Worm (Caenorhabditis elegans) whole organism, mixed stage, embryonic: ENCODE results near the gene exos-8.

ENCODE experiments used
- M03D4.4 ChIP-seq: sonication (generic microtip); optimal IDR thresholded peaks from 2 replicates; lab custom pipeline; 2017; ENCODE audit warnings: mild to moderate bottlenecking, missing genetic modification characterization, missing compliant biosample characterization
- bed-3 ChIP-seq: fragments of 200-800 bp; sonication (Bioruptor generic); optimal IDR thresholded peaks from 3 replicates; lab custom pipeline; 2018; ENCODE audit warnings: mild to moderate bottlenecking, missing genetic modification characterization, moderate library complexity, missing compliant biosample characterization
- blmp-1 ChIP-seq: fragments of 150-350 bp; optimal IDR thresholded peaks from 2 replicates; lab custom pipeline; 2014; ENCODE audit warnings: missing biosample characterization, missing genetic modification characterization
- ceh-39 ChIP-seq: fragments of 150-350 bp; optimal IDR thresholded peaks from 2 replicates; lab custom pipeline; 2014; ENCODE audit warnings: missing biosample characterization, missing genetic modification characterization
- ceh-43 ChIP-seq: fragments of 200-800 bp; sonication (Bioruptor generic); optimal IDR thresholded peaks from 2 replicates; lab custom pipeline; 2018; ENCODE audit warnings: mild to moderate bottlenecking, missing genetic modification characterization, moderate library complexity, missing compliant biosample characterization
- ceh-83 ChIP-seq: fragments of 200-800 bp; sonication (Bioruptor generic); optimal IDR thresholded peaks from 2 replicates; lab custom pipeline; 2018; ENCODE audit warnings: mild to moderate bottlenecking, missing genetic modification characterization, missing compliant biosample characterization
- ces-1 ChIP-seq: fragments of 150-350 bp; optimal IDR thresholded peaks from 2 replicates; lab custom pipeline; 2014; ENCODE audit warnings: missing biosample characterization, missing genetic modification reagents, missing genetic modification characterization
- cnd-1 ChIP-seq: fragments of 200-800 bp; sonication (Bioruptor generic); optimal IDR thresholded peaks from 2 replicates; lab custom pipeline; 2018; ENCODE audit warnings: mild to moderate bottlenecking, missing genetic modification characterization, missing compliant biosample characterization
- drap-1 ChIP-seq: fragments of 200-800 bp; sonication (Bioruptor generic); optimal IDR thresholded peaks from 3 replicates; lab custom pipeline; 2018; ENCODE audit warnings: mild to moderate bottlenecking, missing genetic modification characterization, missing compliant biosample characterization
- elt-1 ChIP-seq: sonication (generic microtip); optimal IDR thresholded peaks from 2 replicates; lab custom pipeline; 2017; ENCODE audit warnings: missing genetic modification characterization, mild to moderate bottlenecking, missing compliant biosample characterization, antibody characterized with exemption, moderate library complexity, borderline replicate concordance; ENCODE audit not compliant: insufficient read depth
- elt-3 ChIP-seq: fragments of 150-350 bp; optimal IDR thresholded peaks from 2 replicates; lab custom pipeline; 2014; ENCODE audit warnings: missing biosample characterization, missing genetic modification characterization
- flh-1 ChIP-seq: fragments of 200-800 bp; sonication (Bioruptor generic); optimal IDR thresholded peaks from 2 replicates; lab custom pipeline; 2018; ENCODE audit warnings: mild to moderate bottlenecking, missing genetic modification characterization, moderate library complexity, missing compliant biosample characterization
- ham-2 ChIP-seq: fragments of 200-800 bp; sonication (Bioruptor generic); optimal IDR thresholded peaks from 2 replicates; lab custom pipeline; 2018; ENCODE audit warnings: mild to moderate bottlenecking, missing genetic modification characterization, missing compliant biosample characterization
- hlh-1 ChIP-seq: fragments of 150-350 bp; optimal IDR thresholded peaks from 2 replicates; lab custom pipeline; 2014; ENCODE audit warnings: missing biosample characterization, missing genetic modification reagents, missing genetic modification characterization
- lin-13 ChIP-seq: fragments of 150-350 bp; optimal IDR thresholded peaks from 2 replicates; lab custom pipeline; 2014; ENCODE audit warnings: missing biosample characterization, missing genetic modification characterization
- lin-32 ChIP-seq: fragments of 200-800 bp; sonication (Bioruptor generic); optimal IDR thresholded peaks from 2 replicates; lab custom pipeline; 2018; ENCODE audit warnings: mild to moderate bottlenecking, missing genetic modification characterization, missing compliant biosample characterization
- lsy-2 ChIP-seq: fragments of 150-350 bp; optimal IDR thresholded peaks from 2 replicates; lab custom pipeline; 2014; ENCODE audit warnings: missing biosample characterization, missing genetic modification characterization
- mab-5 ChIP-seq: fragments of 150-350 bp; optimal IDR thresholded peaks from 2 replicates; lab custom pipeline; 2014; ENCODE audit warnings: missing biosample characterization, missing genetic modification characterization
- mep-1 ChIP-seq: fragments of 150-350 bp; optimal IDR thresholded peaks from 2 replicates; lab custom pipeline; 2017; ENCODE audit warnings: missing biosample characterization, missing genetic modification reagents, missing genetic modification characterization, inconsistent platforms
- mls-2 ChIP-seq: sonication (generic microtip); optimal IDR thresholded peaks from 2 replicates; lab custom pipeline; 2016; ENCODE audit warnings: mild to moderate bottlenecking, missing genetic modification characterization, moderate library complexity, missing compliant biosample characterization
- nhr-12 ChIP-seq: fragments of 150-350 bp; optimal IDR thresholded peaks from 2 replicates; lab custom pipeline; 2014; ENCODE audit warnings: missing biosample characterization, missing genetic modification characterization
- nhr-2 ChIP-seq: fragments of 150-350 bp; optimal IDR thresholded peaks from 2 replicates; lab custom pipeline; 2014; ENCODE audit warnings: missing biosample characterization, missing genetic modification characterization
- nhr-237 ChIP-seq: fragments of 150-350 bp; optimal IDR thresholded peaks from 2 replicates; lab custom pipeline; 2014; ENCODE audit warnings: missing biosample characterization, missing genetic modification characterization
- nhr-28 ChIP-seq: fragments of 150-350 bp; optimal IDR thresholded peaks from 2 replicates; lab custom pipeline; 2014; ENCODE audit warnings: missing biosample characterization, missing genetic modification characterization
- nhr-76 ChIP-seq: sonication (generic microtip); optimal IDR thresholded peaks from 2 replicates; lab custom pipeline; 2017; ENCODE audit warnings: missing biosample characterization, missing genetic modification characterization
- pha-4 ChIP-seq: fragments of 150-350 bp; optimal IDR thresholded peaks from 2 replicates; lab custom pipeline; 2018; ENCODE audit warnings: missing biosample characterization, missing genetic modification reagents, missing genetic modification characterization
- sem-2 ChIP-seq: fragments of 200-800 bp; sonication (Bioruptor generic); optimal IDR thresholded peaks from 2 replicates; lab custom pipeline; 2018; ENCODE audit warnings: mild to moderate bottlenecking, missing genetic modification characterization, missing compliant biosample characterization
- snpc-4 ChIP-seq: fragments of 150-350 bp; optimal IDR thresholded peaks from 2 replicates; lab custom pipeline; 2014; ENCODE audit warnings: missing biosample characterization, missing genetic modification characterization
- sptf-1 ChIP-seq: sonication (generic microtip); optimal IDR thresholded peaks from 2 replicates; lab custom pipeline; 2017; ENCODE audit warnings: mild to moderate bottlenecking, missing genetic modification characterization, moderate library complexity, missing compliant biosample characterization
- tbx-8 ChIP-seq: fragments of 200-800 bp; sonication (Bioruptor generic); optimal IDR thresholded peaks from 2 replicates; lab custom pipeline; 2018; ENCODE audit warnings: mild to moderate bottlenecking, missing genetic modification characterization, moderate library complexity, missing compliant biosample characterization
- unc-120 ChIP-seq: sonication (generic microtip); optimal IDR thresholded peaks from 2 replicates; lab custom pipeline; 2017; ENCODE audit warnings: missing genetic modification characterization, missing compliant biosample characterization; ENCODE audit not compliant: poor library complexity, severe bottlenecking
- unc-39 ChIP-seq: fragments of 150-350 bp; optimal IDR thresholded peaks from 2 replicates; lab custom pipeline; 2014; ENCODE audit warnings: missing biosample characterization, missing genetic modification characterization
- unc-62 ChIP-seq: fragments of 150-350 bp; optimal IDR thresholded peaks from 2 replicates; lab custom pipeline; 2014; ENCODE audit warnings: missing biosample characterization, missing genetic modification reagents, missing genetic modification characterization
- ztf-11 ChIP-seq: fragments of 150-350 bp; optimal IDR thresholded peaks from 2 replicates; lab custom pipeline; 2014; ENCODE audit warnings: missing biosample characterization, missing genetic modification characterization

Gene exos-8

ce11 chrII:6741428-6741827, at the start of gene exos-8:
Gene exos-8, plus strand, starts transcription at chrII:6741691.
- TF ChIP-seq pha-4 (no peak), ceh-43 (GFP tag; lab: Kevin White, UChicago) (no peak), unc-120 (no peak), ceh-83 (no peak), unc-62 (no peak), drap-1 (peak; percentile 6), nhr-76 (tag; lab: Kevin White, UChicago) (no peak), elt-1 (tag; lab: Kevin White, UChicago) (no peak), cnd-1 (tag; lab: Kevin White, UChicago) (peak; percentile 46), ceh-39 (tag; lab: Kevin White, UChicago) (no peak), M03D4.4 (tag; lab: Kevin White, UChicago) (peak; percentile 28), flh-1 (no peak), nhr-237 (peak; percentile 49), lin-13 (tag; lab: Kevin White, UChicago) (peak; percentile 34), sem-2 (GFP tag; lab: Kevin White, UChicago) (no peak), bed-3 (GFP tag; lab: Kevin White, UChicago) (no peak), ces-1 (GFP tag; lab: Kevin White, UChicago) (peak; percentile 76), elt-3 (tag; lab: Kevin White, UChicago) (no peak), unc-39 (tag; lab: Kevin White, UChicago) (no peak), mls-2 (peak; percentile 50), sptf-1 (no peak), blmp-1 (tag; lab: Kevin White, UChicago) (no peak), tbx-8 (GFP tag; lab: Kevin White, UChicago) (no peak), nhr-28 (tag; lab: Kevin White, UChicago) (no peak), nhr-12 (no peak), lsy-2 (tag; lab: Kevin White, UChicago) (peak; percentile 67), lin-32 (GFP tag; lab: Kevin White, UChicago) (peak; percentile 1), hlh-1 (tag; lab: Kevin White, UChicago) (no peak), mep-1 (tag; lab: Kevin White, UChicago) (peak; percentile 67)

ce11 chrII:6695388-6695787, 46.1 kb upstream of the exos-8 start, which contains the start of gene C18H9.5:
Gene C18H9.5, minus strand, starts transcription at chrII:6695566.
- no peak for TF ChIP-seq ham-2 (GFP tag; lab: Kevin White, UChicago)
- TF ChIP-seq ceh-39 (tag; lab: Kevin White, UChicago), result no peak
- TF ChIP-seq ceh-83, result no peak
- TF ChIP-seq sptf-1, result no peak
- no peak for TF ChIP-seq ceh-43 (GFP tag; lab: Kevin White, UChicago)
- TF ChIP-seq blmp-1 (tag; lab: Kevin White, UChicago), result no peak
- no peak for TF ChIP-seq unc-39 (tag; lab: Kevin White, UChicago)
- TF ChIP-seq mab-5, result no peak
- no peak for TF ChIP-seq lin-13 (tag; lab: Kevin White, UChicago)
- TF ChIP-seq hlh-1 (tag; lab: Kevin White, UChicago), result no peak
- TF ChIP-seq unc-120, result no peak
- no peak for TF ChIP-seq nhr-2
- TF ChIP-seq elt-1 (tag; lab: Kevin White, UChicago), result no peak
- no peak for TF ChIP-seq sem-2 (GFP tag; lab: Kevin White, UChicago)
- TF ChIP-seq bed-3 (GFP tag; lab: Kevin White, UChicago), result no peak
- no peak for TF ChIP-seq snpc-4
- TF ChIP-seq ces-1 (GFP tag; lab: Kevin White, UChicago), result no peak
- TF ChIP-seq lsy-2 (tag; lab: Kevin White, UChicago), result no peak
- TF ChIP-seq pha-4, result no peak

- TF ChIP-seq ham-2 (GFP tag; lab: Kevin White, UChicago), result no peak
- no peak for TF ChIP-seq lin-32 (GFP tag; lab: Kevin White, UChicago)
- no peak for TF ChIP-seq lin-13 (tag; lab: Kevin White, UChicago)
- TF ChIP-seq flh-1, result no peak
- TF ChIP-seq snpc-4, result no peak
- TF ChIP-seq nhr-12, result no peak
- TF ChIP-seq sptf-1, result no peak
- no peak for TF ChIP-seq mab-5
- no peak for TF ChIP-seq unc-39 (tag; lab: Kevin White, UChicago)
- no peak for TF ChIP-seq ces-1 (GFP tag; lab: Kevin White, UChicago)
- TF ChIP-seq bed-3 (GFP tag; lab: Kevin White, UChicago), result no peak
- TF ChIP-seq ceh-43 (GFP tag; lab: Kevin White, UChicago), result no peak
- no peak for TF ChIP-seq unc-120
- TF ChIP-seq tbx-8 (GFP tag; lab: Kevin White, UChicago), result no peak
- no peak for TF ChIP-seq unc-62
Measured at ce11 chrII:6698784-6699183, 42.7 kb upstream of the exos-8 start, which contains the start of gene C18H9.1. Gene C18H9.1, plus strand, starts transcription at chrII:6699084.

DNA sequence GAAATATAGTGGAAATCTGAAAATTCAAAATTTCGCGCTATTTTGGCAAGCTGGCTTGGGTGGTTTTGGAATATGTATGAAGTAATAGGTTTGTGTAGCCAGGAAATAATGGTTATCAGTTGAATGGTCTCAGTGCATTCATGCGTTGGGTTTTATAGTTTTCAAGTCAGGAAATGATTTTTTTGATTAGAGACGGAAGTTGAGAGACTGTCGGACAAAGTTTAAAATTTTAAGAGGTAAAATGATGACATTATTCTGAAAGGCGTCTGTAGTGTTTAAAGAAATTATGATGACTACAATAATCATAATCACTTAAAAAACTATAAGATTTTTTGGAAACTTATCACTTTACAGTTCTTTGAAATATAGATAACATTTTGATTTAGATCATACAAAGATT, 40.0 kb upstream of the exos-8 start, which contains the start of gene C18H9.6:
TSS of gene C18H9.6 (minus strand) at position 129 of the 400 bp plus-strand sequence.
- TF ChIP-seq nhr-28 (tag; lab: Kevin White, UChicago), result no peak
- no peak for TF ChIP-seq sptf-1
- no peak for TF ChIP-seq ztf-11 (tag; lab: Kevin White, UChicago)
- TF ChIP-seq mls-2, result no peak
- TF ChIP-seq ceh-39 (tag; lab: Kevin White, UChicago), result no peak
- no peak for TF ChIP-seq ceh-43 (GFP tag; lab: Kevin White, UChicago)
- no peak for TF ChIP-seq unc-120
- TF ChIP-seq nhr-12, result no peak
- no peak for TF ChIP-seq hlh-1 (tag; lab: Kevin White, UChicago)
- TF ChIP-seq elt-1 (tag; lab: Kevin White, UChicago), result no peak
- no peak for TF ChIP-seq ham-2 (GFP tag; lab: Kevin White, UChicago)
- TF ChIP-seq tbx-8 (GFP tag; lab: Kevin White, UChicago), result no peak
- TF ChIP-seq ceh-83, result no peak
- TF ChIP-seq unc-39 (tag; lab: Kevin White, UChicago), result no peak
- no peak for TF ChIP-seq unc-62
- TF ChIP-seq lin-13 (tag; lab: Kevin White, UChicago), result no peak
